Worm (Caenorhabditis elegans): Measurements from ENCODE around the gene pfd-5.
"Not testable (repeated sequence)": the region's sequence is repeated elsewhere in the genome, so short reads cannot be mapped to it uniquely, and the experiment has no call there.

The pfd-5 gene

ce11 chrIII:7241065-7241464 is 42.4 kb upstream of the pfd-5 start, which contains the start of gene ztf-31:
Gene ztf-31 (plus strand): TSS chrIII:7241365.
- TF ChIP-seq unc-86 (tag; optimal IDR thresholded peaks at IDR 0.05) = no peak
- no peak for TF ChIP-seq lin-39 (tag; optimal IDR thresholded peaks at IDR 0.05)
- TF ChIP-seq sox-4 (tag; optimal IDR thresholded peaks at IDR 0.05) = no peak
- no peak for TF ChIP-seq mdl-1 (tag; optimal IDR thresholded peaks at IDR 0.05)
- TF ChIP-seq tbx-2 (tag; optimal IDR thresholded peaks at IDR 0.05) = no peak
- no peak for TF ChIP-seq skn-1 (tag; optimal IDR thresholded peaks at IDR 0.05)

- TF ChIP-seq xbp-1 (tag; optimal IDR thresholded peaks at IDR 0.05) (no peak), dsc-1 (tag; optimal IDR thresholded peaks at IDR 0.05) (no peak), ceh-82 (tag; optimal IDR thresholded peaks at IDR 0.05) (no peak), Y116A8C.19 (tag; optimal IDR thresholded peaks at IDR 0.05; ENCODE audit: borderline replicate concordance) (no peak), C34B4.2 (tag; optimal IDR thresholded peaks at IDR 0.05) (no peak)
These were observed 40.7 kb upstream of the pfd-5 start for ce11 chrIII:7239416-7239815.

ce11 chrIII:7238727-7239126 is 40.0 kb upstream of the pfd-5 start, which contains the start of gene pars-1:
Gene pars-1 (plus strand): TSS chrIII:7239027.
- TF ChIP-seq nhr-77 (tag; optimal IDR thresholded peaks at IDR 0.05) (no peak), fos-1 (tag; optimal IDR thresholded peaks at IDR 0.05) (no peak), unc-86 (tag; optimal IDR thresholded peaks at IDR 0.05) (no peak), mef-2 (tag; optimal IDR thresholded peaks at IDR 0.05) (no peak), nhr-20 (tag; optimal IDR thresholded peaks at IDR 0.05) (no peak), aly-2 (tag; optimal IDR thresholded peaks at IDR 0.05) (no peak), nhr-90 (tag; optimal IDR thresholded peaks at IDR 0.05; ENCODE audit: poor library complexity) (no peak), nhr-28 (tag; optimal IDR thresholded peaks at IDR 0.05) (no peak), ces-1 (GFP tag; optimal IDR thresholded peaks at IDR 0.05) (no peak), unc-130 (tag; optimal IDR thresholded peaks at IDR 0.05) (no peak), nhr-237 (tag; optimal IDR thresholded peaks at IDR 0.05) (no peak), ztf-4 (tag; optimal IDR thresholded peaks at IDR 0.05) (no peak), sup-37 (GFP tag; optimal IDR thresholded peaks at IDR 0.05) (no peak)

ce11 chrIII:7237877-7238276 is 39.2 kb upstream of the pfd-5 start:
- TF ChIP-seq efl-1 (optimal IDR thresholded peaks at IDR 0.05) = peak in 1 of 2 experiments; percentile 24
- not testable (repeated sequence) for TF ChIP-seq efl-1 (GFP tag; optimal IDR thresholded peaks at IDR 0.05 in 1 of 2)

ce11 chrIII:7234148-7234547 is 35.5 kb upstream of the pfd-5 start, which contains the start of gene ndus-8:
Gene ndus-8 (minus strand): TSS chrIII:7234202.
- peak; percentile 90 for TF ChIP-seq unc-130 (tag; optimal IDR thresholded peaks at IDR 0.05)
- TF ChIP-seq F16B12.6 (tag; optimal IDR thresholded peaks at IDR 0.05) = peak; percentile 59
- peak; percentile 81 for TF ChIP-seq nhr-20 (tag; optimal IDR thresholded peaks at IDR 0.05)
- TF ChIP-seq mep-1 (tag; optimal IDR thresholded peaks at IDR 0.05) = peak; percentile 95
- no peak for TF ChIP-seq pqm-1 (tag; optimal IDR thresholded peaks at IDR 0.05)
- TF ChIP-seq sptf-1 (tag; optimal IDR thresholded peaks at IDR 0.05) = no peak
- TF ChIP-seq swsn-7 (tag; optimal IDR thresholded peaks at IDR 0.05) = peak; percentile 78
- no peak for TF ChIP-seq efl-3 (GFP tag; optimal IDR thresholded peaks at IDR 0.05)
- TF ChIP-seq lsy-2 (tag; optimal IDR thresholded peaks at IDR 0.05) = peak; percentile 87 to 90
- no peak for TF ChIP-seq zag-1 (tag; optimal IDR thresholded peaks at IDR 0.05)
- peak; percentile 78 for TF ChIP-seq dsc-1 (tag; optimal IDR thresholded peaks at IDR 0.05)
- TF ChIP-seq elt-2 (tag; optimal IDR thresholded peaks at IDR 0.05) = peak; percentile 35
- peak; percentile 79 for TF ChIP-seq C16A3.4 (tag; optimal IDR thresholded peaks at IDR 0.05)
- no peak for TF ChIP-seq nhr-12 (tag; optimal IDR thresholded peaks at IDR 0.05)
- peak; percentile 41 for TF ChIP-seq lin-13 (GFP tag; optimal IDR thresholded peaks at IDR 0.05)
- peak; percentile 77 for TF ChIP-seq rnt-1 (tag; optimal IDR thresholded peaks at IDR 0.05)
- TF ChIP-seq xbp-1 (tag; optimal IDR thresholded peaks at IDR 0.05) = peak; percentile 74
- TF ChIP-seq ztf-11 (tag; optimal IDR thresholded peaks at IDR 0.05) = peak in 1 of 2 experiments; percentile 39
- no peak for TF ChIP-seq unc-30 (tag; optimal IDR thresholded peaks at IDR 0.05)
- no peak for TF ChIP-seq nhr-11 (tag; optimal IDR thresholded peaks at IDR 0.05)
- TF ChIP-seq skn-1 (tag; optimal IDR thresholded peaks at IDR 0.05) = peak; percentile 57
- no peak for TF ChIP-seq hlh-4 (tag; optimal IDR thresholded peaks at IDR 0.05)
- peak; percentile 60 to 79 (median 79) for TF ChIP-seq dpl-1 (GFP tag; optimal IDR thresholded peaks at IDR 0.05)
- TF ChIP-seq alr-1 (tag; optimal IDR thresholded peaks at IDR 0.05; ENCODE audit: borderline replicate concordance) = no peak
- TF ChIP-seq unc-86 (tag; optimal IDR thresholded peaks at IDR 0.05) = peak; percentile 56
- TF ChIP-seq blmp-1 (tag; optimal IDR thresholded peaks at IDR 0.05) = peak; percentile 67
- TF ChIP-seq grh-1 (GFP tag; IDR thresholded peaks at IDR 0.05) = no peak
- TF ChIP-seq nhr-237 (tag; optimal IDR thresholded peaks at IDR 0.05) = no peak
- no peak for TF ChIP-seq nhr-84 (tag; optimal IDR thresholded peaks at IDR 0.05)

All from whole organism, L1 larva.